Fruit fly (Drosophila melanogaster) whole organism, embryonic: ENCODE data around the gene CG14252.
A peak's percentile ranks its signal among the peaks of the same experiment; 100 is the strongest.

Experiments
- CG10209 ChIP-seq: fragments of 200-800 bp; sonication (Bioruptor generic); optimal IDR thresholded peaks from 3 replicates; lab custom pipeline; 2017; ENCODE audit warnings: missing biosample characterization, mild to moderate bottlenecking, missing genetic modification characterization, missing genetic modification reagents
- CG11398 ChIP-seq: fragments of 200-800 bp; sonication (Bioruptor generic); optimal IDR thresholded peaks from 2 replicates; lab custom pipeline; 2016; ENCODE audit warnings: missing biosample characterization, missing genetic modification characterization
- CG11504 ChIP-seq: fragments of 200-800 bp; sonication (Bioruptor generic); optimal IDR thresholded peaks from 3 replicates; lab custom pipeline; 2019; ENCODE audit warnings: missing biosample characterization, mild to moderate bottlenecking, missing genetic modification characterization, moderate library complexity
- CG11695 ChIP-seq: fragments of 200-800 bp; sonication (Bioruptor generic); IDR thresholded peaks from 3 replicates; pipeline ENCODE4 v1.3.6; 2022; ENCODE audit warnings: missing biosample characterization, missing genetic modification characterization
- CG12769 ChIP-seq: fragments of 200-800 bp; sonication (Bioruptor generic); optimal IDR thresholded peaks from 2 replicates; lab custom pipeline; 2019; ENCODE audit warnings: missing biosample characterization, mild to moderate bottlenecking, missing genetic modification characterization, moderate library complexity
- CG2120 ChIP-seq: fragments of 200-800 bp; sonication (Bioruptor generic); optimal IDR thresholded peaks from 3 replicates; lab custom pipeline; 2016; ENCODE audit warnings: missing biosample characterization, missing genetic modification characterization
- CG3281 ChIP-seq: fragments of 200-800 bp; sonication (Bioruptor generic); optimal IDR thresholded peaks from 3 replicates; lab custom pipeline; 2017; ENCODE audit warnings: missing biosample characterization, mild to moderate bottlenecking, missing genetic modification characterization
- CG33213 ChIP-seq: fragments of 200-800 bp; sonication (Bioruptor generic); optimal IDR thresholded peaks from 3 replicates; lab custom pipeline; 2016; ENCODE audit warnings: missing biosample characterization, missing genetic modification characterization
- CG3847 ChIP-seq: fragments of 200-800 bp; sonication (Bioruptor generic); IDR thresholded peaks from 2 replicates; pipeline ENCODE4 v1.3.6; 2022; ENCODE audit warnings: missing biosample characterization, missing genetic modification characterization
- CG8290 ChIP-seq, 3 experiments: fragments of 200-800 bp; sonication (Bioruptor generic); optimal IDR thresholded peaks; 2 replicates each; lab custom pipeline; 2016 to 2019; ENCODE audit warnings: missing biosample characterization in 3 of 3, missing genetic modification characterization in 3 of 3, mild to moderate bottlenecking in 2 of 3, moderate library complexity in 1 of 3
- CG8765 ChIP-seq: fragments of 200-800 bp; sonication (Bioruptor generic); IDR thresholded peaks from 2 replicates; pipeline ENCODE4 v1.3.6; 2022; ENCODE audit warnings: missing biosample characterization, missing genetic modification characterization
- CG9817 ChIP-seq: fragments of 200-800 bp; sonication (Bioruptor generic); optimal IDR thresholded peaks from 2 replicates; lab custom pipeline; 2018; ENCODE audit warnings: missing biosample characterization, mild to moderate bottlenecking, missing genetic modification characterization, moderate library complexity
- Dref ChIP-seq: fragments of 200-800 bp; sonication (Bioruptor generic); IDR thresholded peaks from 2 replicates; pipeline ENCODE4 v1.3.6; 2022; ENCODE audit warnings: missing biosample characterization, missing genetic modification characterization
- ERR ChIP-seq: fragments of 200-800 bp; sonication (Bioruptor generic); optimal IDR thresholded peaks from 2 replicates; lab custom pipeline; 2016; ENCODE audit warnings: missing biosample characterization, missing genetic modification characterization
- Ets65A ChIP-seq: fragments of 200-800 bp; sonication (Bioruptor generic); peaks from one replicate; lab custom pipeline; 2016; ENCODE audit warnings: missing biosample characterization, missing genetic modification characterization
- H2.0 ChIP-seq: fragments of 200-800 bp; sonication (Bioruptor generic); IDR thresholded peaks from 2 replicates; pipeline ENCODE4 v1.3.6; 2022; ENCODE audit warnings: missing biosample characterization, missing genetic modification characterization
- HLH3B ChIP-seq: fragments of 200-800 bp; sonication (Bioruptor generic); IDR thresholded peaks from 2 replicates; pipeline ENCODE4 v1.3.6; 2022; ENCODE audit warnings: missing biosample characterization, missing genetic modification characterization
- HmgZ ChIP-seq: fragments of 200-800 bp; sonication (Bioruptor generic); optimal IDR thresholded peaks from 2 replicates; lab custom pipeline; 2018; ENCODE audit warnings: missing biosample characterization, mild to moderate bottlenecking, missing genetic modification characterization
- Hr51 ChIP-seq, 2 experiments: fragments of 200-800 bp; sonication (Bioruptor generic); optimal IDR thresholded peaks; 2 replicates in 1 of 2; 3 replicates in 1 of 2; lab custom pipeline; 2016 to 2018; ENCODE audit warnings: missing biosample characterization in 2 of 2, missing genetic modification characterization in 2 of 2, mild to moderate bottlenecking in 1 of 2, moderate library complexity in 1 of 2
- Med ChIP-seq: fragments of 200-800 bp; sonication (Bioruptor generic); peaks from one replicate; lab custom pipeline; 2016; ENCODE audit warnings: missing biosample characterization, missing genetic modification characterization, mild to moderate bottlenecking, inconsistent platforms, moderate library complexity
- Myb ChIP-seq: fragments of 200-800 bp; sonication (Bioruptor generic); optimal IDR thresholded peaks from 2 replicates; lab custom pipeline; 2016; ENCODE audit warnings: missing biosample characterization, missing genetic modification characterization
- Neu2 ChIP-seq: fragments of 200-800 bp; sonication (Bioruptor generic); optimal IDR thresholded peaks from 3 replicates; lab custom pipeline; 2016; ENCODE audit warnings: missing biosample characterization, missing genetic modification characterization, borderline replicate concordance
- Oli ChIP-seq: fragments of 200-800 bp; sonication (Bioruptor generic); optimal IDR thresholded peaks from 2 replicates; lab custom pipeline; 2018; ENCODE audit warnings: missing biosample characterization, mild to moderate bottlenecking, missing genetic modification characterization, moderate library complexity
- PHDP ChIP-seq: fragments of 200-800 bp; sonication (Bioruptor generic); optimal IDR thresholded peaks from 3 replicates; lab custom pipeline; 2018; ENCODE audit warnings: missing biosample characterization, mild to moderate bottlenecking, missing genetic modification characterization, moderate library complexity
- Rx ChIP-seq: fragments of 200-800 bp; sonication (Bioruptor generic); IDR thresholded peaks from 2 replicates; pipeline ENCODE4 v1.3.6; 2022; ENCODE audit warnings: missing biosample characterization, missing genetic modification characterization
- Sox102F ChIP-seq: fragments of 200-800 bp; sonication (Bioruptor generic); optimal IDR thresholded peaks from 2 replicates; lab custom pipeline; 2018; ENCODE audit warnings: missing biosample characterization, mild to moderate bottlenecking, missing genetic modification characterization, moderate library complexity
- Usf ChIP-seq: fragments of 200-800 bp; sonication (Bioruptor generic); optimal IDR thresholded peaks from 2 replicates; lab custom pipeline; 2017; ENCODE audit warnings: missing genotype, missing biosample characterization, missing genetic modification characterization
- cato ChIP-seq: fragments of 200-800 bp; sonication (Bioruptor generic); optimal IDR thresholded peaks from 2 replicates; lab custom pipeline; 2016; ENCODE audit warnings: missing biosample characterization, missing genetic modification characterization, borderline replicate concordance
- chif ChIP-seq, 2 experiments: fragments of 200-800 bp; sonication (Bioruptor generic); optimal IDR thresholded peaks; 3 replicates each; lab custom pipeline; 2016; ENCODE audit warnings: missing biosample characterization in 2 of 2, missing genetic modification characterization in 2 of 2
- ci ChIP-seq: fragments of 200-800 bp; sonication (Bioruptor generic); IDR thresholded peaks from 3 replicates; pipeline ENCODE4 v1.3.6; 2022; ENCODE audit warnings: missing biosample characterization, missing genetic modification characterization
- dmrt99B ChIP-seq: fragments of 200-800 bp; sonication (Bioruptor generic); optimal IDR thresholded peaks from 2 replicates; lab custom pipeline; 2018; ENCODE audit warnings: missing biosample characterization, mild to moderate bottlenecking, missing genetic modification characterization, moderate library complexity
- en ChIP-seq: fragments of 200-800 bp; sonication (Bioruptor generic); optimal IDR thresholded peaks from 2 replicates; lab custom pipeline; 2016; ENCODE audit warnings: missing biosample characterization, missing genetic modification characterization
- eve ChIP-seq, 2 experiments: fragments of >200 bp; optimal IDR thresholded peaks; 2 replicates each; lab custom pipeline; 2017; ENCODE audit warnings: missing biosample characterization in 2 of 2, missing genetic modification characterization in 2 of 2
- eyg ChIP-seq: fragments of 200-800 bp; sonication (Bioruptor generic); optimal IDR thresholded peaks from 3 replicates; lab custom pipeline; 2016; ENCODE audit warnings: missing biosample characterization, missing genetic modification characterization
- fd3F ChIP-seq: fragments of 200-800 bp; sonication (Bioruptor generic); optimal IDR thresholded peaks from 2 replicates; lab custom pipeline; 2018; ENCODE audit warnings: missing biosample characterization, mild to moderate bottlenecking, missing genetic modification characterization, moderate library complexity
- gce ChIP-seq: fragments of 200-800 bp; sonication (Bioruptor generic); IDR thresholded peaks from 3 replicates; pipeline ENCODE4 v1.3.6; 2022; ENCODE audit warnings: missing biosample characterization, missing genetic modification characterization
- gcm2 ChIP-seq: fragments of 200-800 bp; sonication (Bioruptor generic); optimal IDR thresholded peaks from 2 replicates; lab custom pipeline; 2016; ENCODE audit warnings: missing biosample characterization, missing genetic modification characterization
- gro ChIP-seq: fragments of 200-800 bp; sonication (Bioruptor generic); optimal IDR thresholded peaks from 2 replicates; lab custom pipeline; 2016; ENCODE audit warnings: missing biosample characterization, missing genetic modification characterization
- lilli ChIP-seq: fragments of 200-800 bp; sonication (Bioruptor generic); optimal IDR thresholded peaks from 3 replicates; lab custom pipeline; 2016; ENCODE audit warnings: missing biosample characterization, missing genetic modification characterization
- maf-S ChIP-seq: fragments of 200-800 bp; sonication (Bioruptor generic); optimal IDR thresholded peaks from 2 replicates; lab custom pipeline; 2016; ENCODE audit warnings: missing biosample characterization, missing genetic modification characterization
- mam ChIP-seq: fragments of 200-800 bp; sonication (Bioruptor generic); optimal IDR thresholded peaks from 3 replicates; lab custom pipeline; 2016; ENCODE audit warnings: missing biosample characterization, missing genetic modification characterization
- pho ChIP-seq: fragments of 200-800 bp; sonication (Bioruptor generic); optimal IDR thresholded peaks from 2 replicates; lab custom pipeline; 2016; ENCODE audit warnings: missing biosample characterization, missing genetic modification characterization
- phol ChIP-seq: fragments of 200-800 bp; sonication (Bioruptor generic); optimal IDR thresholded peaks from 3 replicates; lab custom pipeline; 2018; ENCODE audit warnings: missing biosample characterization, mild to moderate bottlenecking, missing genetic modification characterization, moderate library complexity
- prd ChIP-seq, 3 experiments: fragments of >200 bp in 2 of 3; fragments of 200-800 bp in 1 of 3; sonication (Bioruptor generic) in 1 of 3; optimal IDR thresholded peaks in 2 of 3; IDR thresholded peaks in 1 of 3; 2 replicates in 2 of 3; 3 replicates in 1 of 3; pipeline versions ENCODE4 v1.3.6 to Lab custom; 2017 to 2022; ENCODE audit warnings: missing biosample characterization in 1 of 3, missing genetic modification characterization in 1 of 3
- run ChIP-seq: fragments of 200-800 bp; sonication (Bioruptor generic); optimal IDR thresholded peaks from 3 replicates; lab custom pipeline; 2018; ENCODE audit warnings: missing biosample characterization, mild to moderate bottlenecking, missing genetic modification characterization
- sd ChIP-seq: fragments of 200-800 bp; sonication (Bioruptor generic); optimal IDR thresholded peaks from 3 replicates; lab custom pipeline; 2018; ENCODE audit warnings: missing biosample characterization, mild to moderate bottlenecking, missing genetic modification characterization, moderate library complexity
- shn ChIP-seq: fragments of 200-800 bp; sonication (Bioruptor generic); optimal IDR thresholded peaks from 3 replicates; lab custom pipeline; 2016; ENCODE audit warnings: missing biosample characterization, missing genetic modification characterization
- tio ChIP-seq: fragments of 200-800 bp; sonication (Bioruptor generic); optimal IDR thresholded peaks from 2 replicates; lab custom pipeline; 2017; ENCODE audit warnings: missing biosample characterization, missing genetic modification characterization, inconsistent platforms
- unpg ChIP-seq: fragments of 200-800 bp; sonication (Bioruptor generic); optimal IDR thresholded peaks from 3 replicates; lab custom pipeline; 2018; ENCODE audit warnings: missing biosample characterization, mild to moderate bottlenecking, missing genetic modification characterization, moderate library complexity

CG14252 gene

dm6 chr3R:26953478-26953874 lies 8.1 kb downstream of the CG14252 start (continued):
- TF ChIP-seq CG3281 = peak; percentile 21
- TF ChIP-seq run (tag; lab: Kevin White, UChicago) = peak; percentile 3
- no peak for TF ChIP-seq Myb
- TF ChIP-seq tio (GFP tag; lab: Kevin White, UChicago) = peak; percentile 20
- TF ChIP-seq HmgZ (tag; lab: Kevin White, UChicago) = peak; percentile 20
- TF ChIP-seq fd3F (GFP tag; lab: Kevin White, UChicago) = peak; percentile 31
- no peak for TF ChIP-seq ERR
- peak; percentile 30 for TF ChIP-seq maf-S (GFP tag; lab: Kevin White, UChicago)
- peak; percentile 2 for TF ChIP-seq CG10209 (GFP tag; lab: Kevin White, UChicago)
- no peak for TF ChIP-seq Neu2 (GFP tag; lab: Kevin White, UChicago)
- peak; percentile 64 for TF ChIP-seq pho (GFP tag; lab: Kevin White, UChicago)
- peak; percentile 42 for TF ChIP-seq unpg (GFP tag; lab: Kevin White, UChicago)
- TF ChIP-seq cato (GFP tag; lab: Kevin White, UChicago) = peak; percentile 32
- peak; percentile 29; the same call in 1 of the 3 replicates for TF ChIP-seq gce
- 0 out of 2 replicates have a peak, but pooled peaks have one; percentile 8 for TF ChIP-seq Rx (GFP tag; lab: Robert Waterston, UW)
- peak; percentile 16 for TF ChIP-seq gcm2 (GFP tag; lab: Kevin White, UChicago)
- TF ChIP-seq CG11504 = peak; percentile 15
- peak; percentile 62 for TF ChIP-seq CG2120 (GFP tag; lab: Kevin White, UChicago)
- peak; percentile 8 for TF ChIP-seq en (GFP tag; lab: Kevin White, UChicago)
- TF ChIP-seq HLH3B (GFP tag; lab: Robert Waterston, UW) = 0 out of 2 replicates have a peak, but pooled peaks have one; percentile 6
- TF ChIP-seq Dref (GFP tag; lab: Robert Waterston, UW) = no peak
- TF ChIP-seq phol (tag; lab: Kevin White, UChicago) = peak; percentile 10
- peak; percentile 43 for TF ChIP-seq lilli
- TF ChIP-seq sd (tag; lab: Kevin White, UChicago) = peak; percentile 73
- TF ChIP-seq CG8290 (GFP tag; optimal IDR thresholded peaks at IDR 0.05; lab: Kevin White, UChicago) = no peak
- TF ChIP-seq CG8290 (tag; optimal IDR thresholded peaks at IDR 0.05; lab: Kevin White, UChicago) = peak in 1 of 2 experiments; percentile 13
- TF ChIP-seq Hr51 (GFP tag; optimal IDR thresholded peaks at IDR 0.05; lab: Kevin White, UChicago) = peak in 1 of 2 experiments; percentile 39
- TF ChIP-seq Ets65A (GFP tag; lab: Kevin White, UChicago) = peak; percentile 94
- peak; percentile 52 for TF ChIP-seq shn (GFP tag; lab: Kevin White, UChicago)
- TF ChIP-seq CG8765 (GFP tag; lab: Robert Waterston, UW) = peak; percentile 15; the same call in 1 of the 2 replicates
- TF ChIP-seq H2.0 (GFP tag; lab: Robert Waterston, UW) = peak; percentile 7; the same call in 1 of the 2 replicates
- TF ChIP-seq Sox102F (GFP tag; lab: Kevin White, UChicago) = peak; percentile 63
- peak; percentile 25 for TF ChIP-seq eyg (GFP tag; lab: Kevin White, UChicago)
- peak; percentile 12; the same call in 1 of the 3 replicates for TF ChIP-seq CG11695 (GFP tag; lab: Robert Waterston, UW)
- TF ChIP-seq ci = no peak
- peak; percentile 44 for TF ChIP-seq CG12769 (tag; lab: Kevin White, UChicago)
- TF ChIP-seq dmrt99B (tag; lab: Kevin White, UChicago) = peak; percentile 25
- no peak for TF ChIP-seq Usf (GFP tag; lab: Kevin White, UChicago)
- no peak for TF ChIP-seq CG11398 (GFP tag; lab: Kevin White, UChicago)
- peak; percentile 11 for TF ChIP-seq Oli (tag; lab: Kevin White, UChicago)
- peak; percentile 20 for TF ChIP-seq gro (GFP tag; lab: Kevin White, UChicago)
- TF ChIP-seq CG33213 (GFP tag; lab: Kevin White, UChicago) = peak; percentile 9
- TF ChIP-seq chif (GFP tag; optimal IDR thresholded peaks at IDR 0.05; lab: Kevin White, UChicago) = peak in 1 of 2 experiments; percentile 48
- no peak for TF ChIP-seq prd (optimal IDR thresholded peaks at IDR 0.05; lab: Kevin White, UChicago)
- TF ChIP-seq prd (GFP tag; IDR thresholded peaks at IDR 0.05; lab: Robert Waterston, UW) = 0 out of 3 replicates have a peak, but pooled peaks have one; percentile 23
- peak; percentile 85 for TF ChIP-seq Med
- peak; percentile 13 for TF ChIP-seq mam (GFP tag; lab: Kevin White, UChicago)
- TF ChIP-seq CG3847 (GFP tag; lab: Robert Waterston, UW) = peak; percentile 27
- TF ChIP-seq PHDP (tag; lab: Kevin White, UChicago) = peak; percentile 36
- peak; percentile 31 for TF ChIP-seq CG9817 (tag; lab: Kevin White, UChicago)
- peak in 1 of 2 experiments; percentile 73 for TF ChIP-seq eve (GFP tag; optimal IDR thresholded peaks at IDR 0.05; lab: Kevin White, UChicago)
